Fruit fly (Drosophila melanogaster) whole organism, embryonic: Measurements from ENCODE around the gene CG13044.

Experiments
- CG10543 ChIP-seq: fragments of 200-800 bp; sonication (Bioruptor generic); optimal IDR thresholded peaks from 3 replicates; lab custom pipeline; 2017; ENCODE audit warnings: missing biosample characterization, mild to moderate bottlenecking, missing genetic modification characterization, moderate library complexity
- CG11398 ChIP-seq: fragments of 200-800 bp; sonication (Bioruptor generic); optimal IDR thresholded peaks from 2 replicates; lab custom pipeline; 2016; ENCODE audit warnings: missing biosample characterization, missing genetic modification characterization
- CG11504 ChIP-seq: fragments of 200-800 bp; sonication (Bioruptor generic); optimal IDR thresholded peaks from 3 replicates; lab custom pipeline; 2019; ENCODE audit warnings: missing biosample characterization, mild to moderate bottlenecking, missing genetic modification characterization, moderate library complexity
- Fer2 ChIP-seq: fragments of 200-800 bp; sonication (Bioruptor generic); optimal IDR thresholded peaks from 2 replicates; lab custom pipeline; 2018; ENCODE audit warnings: missing biosample characterization, mild to moderate bottlenecking, missing genetic modification characterization, moderate library complexity
- al ChIP-seq: fragments of 200-800 bp; sonication (Bioruptor generic); IDR thresholded peaks from 2 replicates; pipeline ENCODE4 v1.3.6; 2022; ENCODE audit warnings: missing biosample characterization, missing genetic modification characterization

dm6 chr3L:16272338-16272959 is 30.5 kb downstream of the CG13044 start, which contains the start of gene CG13066:
- TF ChIP-seq CG11504 (tag; lab: Kevin White, UChicago) (no peak), al (no peak), Fer2 (tag; lab: Kevin White, UChicago) (no peak), CG10543 (no peak), CG11398 (GFP tag; lab: Kevin White, UChicago) (no peak)
